Worm (Caenorhabditis elegans) whole organism, mixed stage, embryonic: ENCODE data around the gene F13C5.3.

ENCODE experiments used
- M03D4.4 ChIP-seq: sonication (generic microtip); optimal IDR thresholded peaks from 2 replicates; lab custom pipeline; 2017; ENCODE audit warnings: mild to moderate bottlenecking, missing genetic modification characterization, missing compliant biosample characterization
- bed-3 ChIP-seq: fragments of 200-800 bp; sonication (Bioruptor generic); optimal IDR thresholded peaks from 3 replicates; lab custom pipeline; 2018; ENCODE audit warnings: mild to moderate bottlenecking, missing genetic modification characterization, moderate library complexity, missing compliant biosample characterization
- blmp-1 ChIP-seq: fragments of 150-350 bp; optimal IDR thresholded peaks from 2 replicates; lab custom pipeline; 2014; ENCODE audit warnings: missing biosample characterization, missing genetic modification characterization
- ceh-39 ChIP-seq: fragments of 150-350 bp; optimal IDR thresholded peaks from 2 replicates; lab custom pipeline; 2014; ENCODE audit warnings: missing biosample characterization, missing genetic modification characterization
- ceh-43 ChIP-seq: fragments of 200-800 bp; sonication (Bioruptor generic); optimal IDR thresholded peaks from 2 replicates; lab custom pipeline; 2018; ENCODE audit warnings: mild to moderate bottlenecking, missing genetic modification characterization, moderate library complexity, missing compliant biosample characterization
- ces-1 ChIP-seq: fragments of 150-350 bp; optimal IDR thresholded peaks from 2 replicates; lab custom pipeline; 2014; ENCODE audit warnings: missing biosample characterization, missing genetic modification reagents, missing genetic modification characterization
- cnd-1 ChIP-seq: fragments of 200-800 bp; sonication (Bioruptor generic); optimal IDR thresholded peaks from 2 replicates; lab custom pipeline; 2018; ENCODE audit warnings: mild to moderate bottlenecking, missing genetic modification characterization, missing compliant biosample characterization
- drap-1 ChIP-seq: fragments of 200-800 bp; sonication (Bioruptor generic); optimal IDR thresholded peaks from 3 replicates; lab custom pipeline; 2018; ENCODE audit warnings: mild to moderate bottlenecking, missing genetic modification characterization, missing compliant biosample characterization
- elt-1 ChIP-seq: sonication (generic microtip); optimal IDR thresholded peaks from 2 replicates; lab custom pipeline; 2017; ENCODE audit warnings: missing genetic modification characterization, mild to moderate bottlenecking, missing compliant biosample characterization, antibody characterized with exemption, moderate library complexity, borderline replicate concordance; ENCODE audit not compliant: insufficient read depth
- elt-3 ChIP-seq: fragments of 150-350 bp; optimal IDR thresholded peaks from 2 replicates; lab custom pipeline; 2014; ENCODE audit warnings: missing biosample characterization, missing genetic modification characterization
- flh-1 ChIP-seq: fragments of 200-800 bp; sonication (Bioruptor generic); optimal IDR thresholded peaks from 2 replicates; lab custom pipeline; 2018; ENCODE audit warnings: mild to moderate bottlenecking, missing genetic modification characterization, moderate library complexity, missing compliant biosample characterization
- ham-2 ChIP-seq: fragments of 200-800 bp; sonication (Bioruptor generic); optimal IDR thresholded peaks from 2 replicates; lab custom pipeline; 2018; ENCODE audit warnings: mild to moderate bottlenecking, missing genetic modification characterization, missing compliant biosample characterization
- hlh-1 ChIP-seq: fragments of 150-350 bp; optimal IDR thresholded peaks from 2 replicates; lab custom pipeline; 2014; ENCODE audit warnings: missing biosample characterization, missing genetic modification reagents, missing genetic modification characterization
- lin-13 ChIP-seq: fragments of 150-350 bp; optimal IDR thresholded peaks from 2 replicates; lab custom pipeline; 2014; ENCODE audit warnings: missing biosample characterization, missing genetic modification characterization
- lin-32 ChIP-seq: fragments of 200-800 bp; sonication (Bioruptor generic); optimal IDR thresholded peaks from 2 replicates; lab custom pipeline; 2018; ENCODE audit warnings: mild to moderate bottlenecking, missing genetic modification characterization, missing compliant biosample characterization
- lsy-2 ChIP-seq: fragments of 150-350 bp; optimal IDR thresholded peaks from 2 replicates; lab custom pipeline; 2014; ENCODE audit warnings: missing biosample characterization, missing genetic modification characterization
- mab-5 ChIP-seq: fragments of 150-350 bp; optimal IDR thresholded peaks from 2 replicates; lab custom pipeline; 2014; ENCODE audit warnings: missing biosample characterization, missing genetic modification characterization
- mep-1 ChIP-seq: fragments of 150-350 bp; optimal IDR thresholded peaks from 2 replicates; lab custom pipeline; 2017; ENCODE audit warnings: missing biosample characterization, missing genetic modification reagents, missing genetic modification characterization, inconsistent platforms
- mls-2 ChIP-seq: sonication (generic microtip); optimal IDR thresholded peaks from 2 replicates; lab custom pipeline; 2016; ENCODE audit warnings: mild to moderate bottlenecking, missing genetic modification characterization, moderate library complexity, missing compliant biosample characterization
- nhr-12 ChIP-seq: fragments of 150-350 bp; optimal IDR thresholded peaks from 2 replicates; lab custom pipeline; 2014; ENCODE audit warnings: missing biosample characterization, missing genetic modification characterization
- nhr-2 ChIP-seq: fragments of 150-350 bp; optimal IDR thresholded peaks from 2 replicates; lab custom pipeline; 2014; ENCODE audit warnings: missing biosample characterization, missing genetic modification characterization
- nhr-237 ChIP-seq: fragments of 150-350 bp; optimal IDR thresholded peaks from 2 replicates; lab custom pipeline; 2014; ENCODE audit warnings: missing biosample characterization, missing genetic modification characterization
- nhr-28 ChIP-seq: fragments of 150-350 bp; optimal IDR thresholded peaks from 2 replicates; lab custom pipeline; 2014; ENCODE audit warnings: missing biosample characterization, missing genetic modification characterization
- nhr-76 ChIP-seq: sonication (generic microtip); optimal IDR thresholded peaks from 2 replicates; lab custom pipeline; 2017; ENCODE audit warnings: missing biosample characterization, missing genetic modification characterization
- sem-2 ChIP-seq: fragments of 200-800 bp; sonication (Bioruptor generic); optimal IDR thresholded peaks from 2 replicates; lab custom pipeline; 2018; ENCODE audit warnings: mild to moderate bottlenecking, missing genetic modification characterization, missing compliant biosample characterization
- snpc-4 ChIP-seq: fragments of 150-350 bp; optimal IDR thresholded peaks from 2 replicates; lab custom pipeline; 2014; ENCODE audit warnings: missing biosample characterization, missing genetic modification characterization
- sptf-1 ChIP-seq: sonication (generic microtip); optimal IDR thresholded peaks from 2 replicates; lab custom pipeline; 2017; ENCODE audit warnings: mild to moderate bottlenecking, missing genetic modification characterization, moderate library complexity, missing compliant biosample characterization
- tbx-8 ChIP-seq: fragments of 200-800 bp; sonication (Bioruptor generic); optimal IDR thresholded peaks from 2 replicates; lab custom pipeline; 2018; ENCODE audit warnings: mild to moderate bottlenecking, missing genetic modification characterization, moderate library complexity, missing compliant biosample characterization
- unc-120 ChIP-seq: sonication (generic microtip); optimal IDR thresholded peaks from 2 replicates; lab custom pipeline; 2017; ENCODE audit warnings: missing genetic modification characterization, missing compliant biosample characterization; ENCODE audit not compliant: poor library complexity, severe bottlenecking
- unc-39 ChIP-seq: fragments of 150-350 bp; optimal IDR thresholded peaks from 2 replicates; lab custom pipeline; 2014; ENCODE audit warnings: missing biosample characterization, missing genetic modification characterization
- unc-62 ChIP-seq: fragments of 150-350 bp; optimal IDR thresholded peaks from 2 replicates; lab custom pipeline; 2014; ENCODE audit warnings: missing biosample characterization, missing genetic modification reagents, missing genetic modification characterization
- zip-8 ChIP-seq: fragments of 150-350 bp; optimal IDR thresholded peaks from 2 replicates; lab custom pipeline; 2014; ENCODE audit warnings: missing biosample characterization, missing genetic modification characterization
- ztf-11 ChIP-seq: fragments of 150-350 bp; optimal IDR thresholded peaks from 2 replicates; lab custom pipeline; 2014; ENCODE audit warnings: missing biosample characterization, missing genetic modification characterization

Gene F13C5.3

ce11 chrX:636893-637292 lies 37.5 kb upstream of the F13C5.3 start, which contains the start of gene pha-2:
pha-2 (minus strand) TSS chrX:636993.
- TF ChIP-seq lin-32 (no peak), nhr-28 (no peak), sptf-1 (tag; lab: Kevin White, UChicago) (no peak), nhr-76 (no peak), flh-1 (GFP tag; lab: Kevin White, UChicago) (no peak), unc-39 (tag; lab: Kevin White, UChicago) (no peak), unc-62 (no peak), drap-1 (GFP tag; lab: Kevin White, UChicago) (no peak), snpc-4 (no peak), ztf-11 (tag; lab: Kevin White, UChicago) (no peak), mls-2 (tag; lab: Kevin White, UChicago) (no peak), M03D4.4 (tag; lab: Kevin White, UChicago) (no peak), nhr-2 (tag; lab: Kevin White, UChicago) (no peak), sem-2 (GFP tag; lab: Kevin White, UChicago) (no peak), mab-5 (tag; lab: Kevin White, UChicago) (no peak), zip-8 (tag; lab: Kevin White, UChicago) (no peak), bed-3 (GFP tag; lab: Kevin White, UChicago) (no peak), lin-13 (tag; lab: Kevin White, UChicago) (no peak), blmp-1 (no peak)

ce11 chrX:629134-629533 lies 29.8 kb upstream of the F13C5.3 start, which contains the start of gene M6.4:
M6.4 (plus strand) TSS chrX:629188.
- no peak for TF ChIP-seq unc-120
- TF ChIP-seq elt-3 (tag; lab: Kevin White, UChicago) = no peak
- no peak for TF ChIP-seq sem-2 (GFP tag; lab: Kevin White, UChicago)
- TF ChIP-seq lin-13 (tag; lab: Kevin White, UChicago) = no peak
- TF ChIP-seq nhr-12 = no peak
- no peak for TF ChIP-seq drap-1 (GFP tag; lab: Kevin White, UChicago)
- TF ChIP-seq ceh-39 (tag; lab: Kevin White, UChicago) = no peak
- TF ChIP-seq ceh-43 = no peak
- TF ChIP-seq lin-32 = no peak
- no peak for TF ChIP-seq mls-2 (tag; lab: Kevin White, UChicago)
- TF ChIP-seq zip-8 (tag; lab: Kevin White, UChicago) = no peak
- TF ChIP-seq elt-1 (tag; lab: Kevin White, UChicago) = no peak
- no peak for TF ChIP-seq sptf-1 (tag; lab: Kevin White, UChicago)
- no peak for TF ChIP-seq lsy-2 (tag; lab: Kevin White, UChicago)
- no peak for TF ChIP-seq nhr-237
- TF ChIP-seq unc-62 = no peak
- TF ChIP-seq, all 35 proteins: peak for 0

- TF ChIP-seq mls-2 (tag; lab: Kevin White, UChicago) (no peak), cnd-1 (tag; lab: Kevin White, UChicago) (no peak), unc-62 (no peak), hlh-1 (tag; lab: Kevin White, UChicago) (peak; percentile 25), lin-13 (tag; lab: Kevin White, UChicago) (no peak)
Measured at ce11 chrX:621688-622087, 22.3 kb upstream of the F13C5.3 start.

ce11 chrX:621190-621589 lies 21.8 kb upstream of the F13C5.3 start, which contains the start of gene unc-96:
unc-96 (minus strand) TSS chrX:621290.
- TF ChIP-seq sem-2 (GFP tag; lab: Kevin White, UChicago) = no peak
- TF ChIP-seq elt-3 (tag; lab: Kevin White, UChicago) = no peak
- no peak for TF ChIP-seq nhr-28
- TF ChIP-seq mab-5 (tag; lab: Kevin White, UChicago) = no peak
- TF ChIP-seq nhr-2 (tag; lab: Kevin White, UChicago) = no peak
- TF ChIP-seq unc-39 (tag; lab: Kevin White, UChicago) = no peak
- TF ChIP-seq mep-1 (tag; lab: Kevin White, UChicago) = no peak
- TF ChIP-seq nhr-12 = no peak

ce11 chrX:617730-618129 lies 18.4 kb upstream of the F13C5.3 start:
- TF ChIP-seq tbx-8 = no peak
- TF ChIP-seq ham-2 (GFP tag; lab: Kevin White, UChicago) = no peak
- no peak for TF ChIP-seq unc-120
- TF ChIP-seq sem-2 (GFP tag; lab: Kevin White, UChicago) = no peak
- no peak for TF ChIP-seq ces-1 (GFP tag; lab: Kevin White, UChicago)
- TF ChIP-seq zip-8 (tag; lab: Kevin White, UChicago) = no peak
- no peak for TF ChIP-seq mab-5 (tag; lab: Kevin White, UChicago)
- TF ChIP-seq lin-13 (tag; lab: Kevin White, UChicago) = no peak
- TF ChIP-seq, all 35 proteins: peak for 0
